Fruit fly (Drosophila melanogaster) whole organism, pupa: Measurements from ENCODE around the gene Nup154.
A peak's percentile ranks its signal among the peaks of the same experiment; 100 is the strongest.

ENCODE experiments used
- CG13204 ChIP-seq: fragments of 200-800 bp; sonication (Bioruptor generic); optimal IDR thresholded peaks from 2 replicates; lab custom pipeline; 2018; ENCODE audit warnings: missing biosample characterization, mild to moderate bottlenecking, missing genetic modification characterization, moderate library complexity
- CG15710 ChIP-seq: fragments of 200-800 bp; sonication (Bioruptor generic); optimal IDR thresholded peaks from 2 replicates; lab custom pipeline; 2018; ENCODE audit warnings: missing biosample characterization, mild to moderate bottlenecking, missing genetic modification characterization, moderate library complexity
- CG34367 ChIP-seq: fragments of 200-800 bp; sonication (Bioruptor generic); optimal IDR thresholded peaks from 2 replicates; lab custom pipeline; 2018; ENCODE audit warnings: missing biosample characterization, mild to moderate bottlenecking, missing genetic modification characterization
- CG8301 ChIP-seq: fragments of 200-800 bp; sonication (Bioruptor generic); optimal IDR thresholded peaks from 2 replicates; lab custom pipeline; 2018; ENCODE audit warnings: missing biosample characterization, mild to moderate bottlenecking, missing genetic modification characterization
- CG9948 ChIP-seq: fragments of 200-800 bp; sonication (Bioruptor generic); optimal IDR thresholded peaks from 2 replicates; lab custom pipeline; 2018; ENCODE audit warnings: missing biosample characterization, mild to moderate bottlenecking, missing genetic modification characterization, moderate library complexity
- Ets98B ChIP-seq: fragments of 200-800 bp; sonication (Bioruptor generic); IDR thresholded peaks from 2 replicates; pipeline ENCODE4 v1.3.6; 2022; ENCODE audit warnings: missing biosample characterization, missing genetic modification characterization
- Pif1A ChIP-seq: fragments of 200-800 bp; sonication (Bioruptor generic); optimal IDR thresholded peaks from 3 replicates; lab custom pipeline; 2016; ENCODE audit warnings: missing biosample characterization, missing genetic modification characterization
- gl ChIP-seq: fragments of 200-800 bp; sonication (Bioruptor generic); optimal IDR thresholded peaks from 2 replicates; lab custom pipeline; 2018; ENCODE audit warnings: missing biosample characterization, mild to moderate bottlenecking, missing genetic modification characterization
- rn ChIP-seq: fragments of 200-800 bp; sonication (Bioruptor generic); IDR thresholded peaks from 2 replicates; pipeline ENCODE4 v1.3.6; 2022; ENCODE audit warnings: missing biosample characterization, missing genetic modification characterization

DNA sequence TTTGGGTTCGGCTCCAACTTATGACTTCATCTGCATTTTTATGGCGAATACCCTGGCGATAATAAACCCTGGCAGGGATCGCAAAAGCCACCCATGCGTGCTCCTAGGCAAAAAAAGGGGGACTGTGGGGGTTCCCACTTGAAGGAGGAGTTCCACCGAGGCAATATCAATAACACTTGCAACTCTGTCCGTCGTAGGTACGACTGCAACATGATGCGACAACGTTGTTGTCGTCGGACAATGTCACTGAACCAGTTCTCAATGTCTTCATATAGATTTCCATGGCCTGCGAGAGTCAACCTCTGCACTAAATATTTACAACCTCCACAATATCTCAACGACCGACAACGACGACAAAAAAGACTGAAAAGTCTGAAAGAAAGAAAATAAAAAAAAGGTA, 22.6 kb downstream of the Nup154 start:
- TF ChIP-seq CG13204 (no peak), Pif1A (no peak), CG15710 (tag; lab: Kevin White, UChicago) (no peak), Ets98B (GFP tag; lab: Robert Waterston, UW) (no peak), CG9948 (tag; lab: Kevin White, UChicago) (no peak), gl (peak; percentile 53), rn (GFP tag; lab: Robert Waterston, UW) (no peak), CG8301 (tag; lab: Kevin White, UChicago) (no peak), CG34367 (no peak)
